Fruit fly (Drosophila melanogaster) whole organism, embryonic: ENCODE measurements around the gene CG3036.

ENCODE experiments used
- Atf6 ChIP-seq: fragments of 200-800 bp; sonication (Bioruptor generic); IDR thresholded peaks from 2 replicates; pipeline ENCODE4 v1.3.6; 2022; ENCODE audit warnings: missing biosample characterization, missing genetic modification characterization
- B-H2 ChIP-seq: fragments of 200-800 bp; sonication (Bioruptor generic); optimal IDR thresholded peaks from 2 replicates; lab custom pipeline; 2018; ENCODE audit warnings: missing biosample characterization, mild to moderate bottlenecking, missing genetic modification characterization
- CG11247 ChIP-seq: fragments of 200-800 bp; sonication (Bioruptor generic); IDR thresholded peaks from 2 replicates; pipeline ENCODE4 v1.3.6; 2022; ENCODE audit warnings: missing biosample characterization, missing genetic modification characterization
- CG13894 ChIP-seq: fragments of 200-800 bp; sonication (Bioruptor generic); optimal IDR thresholded peaks from 3 replicates; lab custom pipeline; 2018; ENCODE audit warnings: missing biosample characterization, mild to moderate bottlenecking, missing genetic modification characterization, moderate library complexity
- CG14014 ChIP-seq: fragments of 200-800 bp; sonication (Bioruptor generic); IDR thresholded peaks from 2 replicates; pipeline ENCODE4 v1.3.6; 2022; ENCODE audit warnings: missing biosample characterization, missing genetic modification characterization
- CG14050 ChIP-seq: fragments of 200-800 bp; sonication (Bioruptor generic); IDR thresholded peaks from 3 replicates; pipeline ENCODE4 v1.3.6; 2022; ENCODE audit warnings: missing biosample characterization, missing genetic modification characterization
- CG15514 ChIP-seq: fragments of 200-800 bp; sonication (Bioruptor generic); optimal IDR thresholded peaks from 3 replicates; lab custom pipeline; 2017; ENCODE audit warnings: missing biosample characterization, missing genetic modification characterization, mild to moderate bottlenecking, moderate library complexity, missing genetic modification reagents
- CG15601 ChIP-seq: fragments of 200-800 bp; sonication (Bioruptor generic); optimal IDR thresholded peaks from 3 replicates; lab custom pipeline; 2019; ENCODE audit warnings: missing biosample characterization, mild to moderate bottlenecking, missing genetic modification characterization, moderate library complexity
- CG17361 ChIP-seq: fragments of 200-800 bp; sonication (Bioruptor generic); IDR thresholded peaks from 3 replicates; pipeline ENCODE4 v1.3.6; 2022; ENCODE audit warnings: missing biosample characterization, missing genetic modification characterization
- CG17385 ChIP-seq: fragments of 200-800 bp; sonication (Bioruptor generic); optimal IDR thresholded peaks from 3 replicates; lab custom pipeline; 2018; ENCODE audit warnings: missing biosample characterization, mild to moderate bottlenecking, missing genetic modification characterization
- CG18262 ChIP-seq: fragments of 200-800 bp; optimal IDR thresholded peaks from 3 replicates; lab custom pipeline; 2019; ENCODE audit warnings: missing biosample characterization, mild to moderate bottlenecking, missing genetic modification characterization, moderate library complexity
- CG1832 ChIP-seq: fragments of 200-800 bp; sonication (Bioruptor generic); optimal IDR thresholded peaks from 2 replicates; lab custom pipeline; 2017; ENCODE audit warnings: missing biosample characterization, mild to moderate bottlenecking, missing genetic modification characterization, inconsistent platforms
- CG18599 ChIP-seq: fragments of 200-800 bp; sonication (Bioruptor generic); optimal IDR thresholded peaks from 3 replicates; lab custom pipeline; 2017; ENCODE audit warnings: missing biosample characterization, missing genetic modification characterization, mild to moderate bottlenecking, moderate library complexity, missing genetic modification reagents
- CG2116 ChIP-seq: fragments of 200-800 bp; sonication (Bioruptor generic); optimal IDR thresholded peaks from 3 replicates; lab custom pipeline; 2018; ENCODE audit warnings: missing biosample characterization, mild to moderate bottlenecking, missing genetic modification characterization
- CG32532 ChIP-seq: fragments of 200-800 bp; sonication (Bioruptor generic); IDR thresholded peaks from 2 replicates; pipeline ENCODE4 v1.3.6; 2022; ENCODE audit warnings: missing biosample characterization, missing genetic modification characterization
- CG34376 ChIP-seq: fragments of 200-800 bp; sonication (Bioruptor generic); optimal IDR thresholded peaks from 2 replicates; lab custom pipeline; 2018; ENCODE audit warnings: missing biosample characterization, mild to moderate bottlenecking, missing genetic modification characterization
- CG6765 ChIP-seq: fragments of 200-800 bp; sonication (Bioruptor generic); optimal IDR thresholded peaks from 3 replicates; lab custom pipeline; 2017; ENCODE audit warnings: missing biosample characterization, mild to moderate bottlenecking, missing genetic modification characterization
- CkIIα-i1 ChIP-seq: fragments of 200-800 bp; sonication (Bioruptor generic); IDR thresholded peaks from 2 replicates; pipeline ENCODE4 v1.3.6; 2022; ENCODE audit warnings: missing biosample characterization, missing genetic modification characterization
- Dbx ChIP-seq: fragments of 200-800 bp; sonication (Bioruptor generic); IDR thresholded peaks from 3 replicates; pipeline ENCODE4 v1.3.6; 2022; ENCODE audit warnings: missing biosample characterization, missing genetic modification characterization
- Deaf1 ChIP-seq: fragments of 200-800 bp; optimal IDR thresholded peaks from 3 replicates; lab custom pipeline; 2019; ENCODE audit warnings: missing biosample characterization, mild to moderate bottlenecking, missing genetic modification characterization, moderate library complexity
- Doc2 ChIP-seq: fragments of 200-800 bp; sonication (Bioruptor generic); IDR thresholded peaks from 2 replicates; pipeline ENCODE4 v1.3.6; 2022; ENCODE audit warnings: missing biosample characterization, missing genetic modification characterization
- Doc3 ChIP-seq: fragments of 200-800 bp; sonication (Bioruptor generic); IDR thresholded peaks from 3 replicates; pipeline ENCODE4 v1.3.6; 2022; ENCODE audit warnings: missing biosample characterization, missing genetic modification characterization; ENCODE audit not compliant: partially characterized antibody
- Dp ChIP-seq: fragments of 200-800 bp; sonication (Bioruptor generic); optimal IDR thresholded peaks from 2 replicates; lab custom pipeline; 2018; ENCODE audit warnings: missing biosample characterization, mild to moderate bottlenecking, missing genetic modification characterization, moderate library complexity
- Drgx ChIP-seq: fragments of 200-800 bp; sonication (Bioruptor generic); IDR thresholded peaks from 2 replicates; pipeline ENCODE4 v1.3.6; 2022; ENCODE audit warnings: missing biosample characterization, missing genetic modification characterization
- Fer1 ChIP-seq: fragments of 200-800 bp; sonication (Bioruptor generic); optimal IDR thresholded peaks from 2 replicates; lab custom pipeline; 2017; ENCODE audit warnings: missing biosample characterization, mild to moderate bottlenecking, missing genetic modification characterization
- H15 ChIP-seq: fragments of 200-800 bp; sonication (Bioruptor generic); IDR thresholded peaks from 3 replicates; pipeline ENCODE4 v1.3.6; 2022; ENCODE audit warnings: missing biosample characterization, missing genetic modification characterization
- HmgD ChIP-seq: fragments of 200-800 bp; sonication (Bioruptor generic); optimal IDR thresholded peaks from 3 replicates; lab custom pipeline; 2016; ENCODE audit warnings: missing biosample characterization, missing genetic modification characterization
- Hmr ChIP-seq: fragments of 200-800 bp; sonication (Bioruptor generic); optimal IDR thresholded peaks from 3 replicates; lab custom pipeline; 2017; ENCODE audit warnings: mild to moderate bottlenecking, missing biosample characterization, missing genetic modification reagents, missing genetic modification characterization
- Lpt ChIP-seq: fragments of >200 bp; optimal IDR thresholded peaks from 2 replicates; lab custom pipeline; 2018; ENCODE audit warnings: missing biosample characterization, missing genetic modification characterization
- Med ChIP-seq: fragments of 200-800 bp; sonication (Bioruptor generic); peaks from one replicate; lab custom pipeline; 2016; ENCODE audit warnings: missing biosample characterization, missing genetic modification characterization, mild to moderate bottlenecking, inconsistent platforms, moderate library complexity
- Meics ChIP-seq: fragments of 200-800 bp; sonication (Bioruptor generic); optimal IDR thresholded peaks from 2 replicates; lab custom pipeline; 2017; ENCODE audit warnings: missing biosample characterization, mild to moderate bottlenecking, missing genetic modification characterization
- NFAT ChIP-seq: fragments of 200-800 bp; sonication (Bioruptor generic); IDR thresholded peaks from 2 replicates; pipeline ENCODE4 v1.3.6; 2022; ENCODE audit warnings: missing biosample characterization, missing genetic modification characterization
- Rfx ChIP-seq: fragments of 200-800 bp; sonication (Bioruptor generic); IDR thresholded peaks from 2 replicates; pipeline ENCODE4 v1.3.6; 2022; ENCODE audit warnings: missing biosample characterization, missing genetic modification characterization
- Six4 ChIP-seq: fragments of 200-800 bp; sonication (Bioruptor generic); optimal IDR thresholded peaks from 2 replicates; lab custom pipeline; 2016; ENCODE audit warnings: missing biosample characterization, missing genetic modification characterization
- al ChIP-seq: fragments of 200-800 bp; sonication (Bioruptor generic); IDR thresholded peaks from 2 replicates; pipeline ENCODE4 v1.3.6; 2022; ENCODE audit warnings: missing biosample characterization, missing genetic modification characterization
- bigmax ChIP-seq: fragments of 200-800 bp; sonication (Bioruptor generic); optimal IDR thresholded peaks from 2 replicates; lab custom pipeline; 2018; ENCODE audit warnings: missing biosample characterization, mild to moderate bottlenecking, missing genetic modification characterization
- caup ChIP-seq: fragments of 200-800 bp; sonication (Bioruptor generic); optimal IDR thresholded peaks from 3 replicates; lab custom pipeline; 2017; ENCODE audit warnings: missing biosample characterization, mild to moderate bottlenecking, missing genetic modification characterization, moderate library complexity; ENCODE audit not compliant: severe bottlenecking
- crc ChIP-seq: fragments of 200-800 bp; sonication (Bioruptor generic); optimal IDR thresholded peaks from 2 replicates; lab custom pipeline; 2016; ENCODE audit warnings: missing biosample characterization, missing genetic modification characterization
- hb ChIP-seq: fragments of 200-800 bp; sonication (Bioruptor generic); IDR thresholded peaks from 3 replicates; pipeline ENCODE4 v1.3.6; 2022; ENCODE audit warnings: missing biosample characterization, missing genetic modification characterization; ENCODE audit not compliant: partially characterized antibody
- insv ChIP-seq, 2 experiments: fragments of 200-800 bp; sonication (Bioruptor generic); optimal IDR thresholded peaks; 3 replicates each; lab custom pipeline; 2016 to 2018; ENCODE audit warnings: missing biosample characterization in 2 of 2, missing genetic modification characterization in 2 of 2
- inv ChIP-seq: fragments of 200-800 bp; sonication (Bioruptor generic); IDR thresholded peaks from 2 replicates; pipeline ENCODE4 v1.3.6; 2022; ENCODE audit warnings: missing biosample characterization, missing genetic modification characterization; ENCODE audit not compliant: partially characterized antibody
- lab ChIP-seq: fragments of 200-800 bp; sonication (Bioruptor generic); optimal IDR thresholded peaks from 3 replicates; lab custom pipeline; 2017; ENCODE audit warnings: missing biosample characterization, missing genetic modification characterization, mild to moderate bottlenecking, moderate library complexity, missing genetic modification reagents
- odd ChIP-seq: fragments of 200-800 bp; sonication (Bioruptor generic); optimal IDR thresholded peaks from 2 replicates; lab custom pipeline; 2017; ENCODE audit warnings: missing biosample characterization, mild to moderate bottlenecking, missing genetic modification characterization
- scrt ChIP-seq: fragments of 200-800 bp; sonication (Bioruptor generic); optimal IDR thresholded peaks from 2 replicates; lab custom pipeline; 2018; ENCODE audit warnings: missing biosample characterization, mild to moderate bottlenecking, missing genetic modification characterization, moderate library complexity
- sim ChIP-seq: fragments of 200-800 bp; sonication (Bioruptor generic); IDR thresholded peaks from 2 replicates; pipeline ENCODE4 v1.3.6; 2022; ENCODE audit warnings: missing biosample characterization, missing genetic modification characterization
- so ChIP-seq: fragments of 200-800 bp; sonication (Bioruptor generic); IDR thresholded peaks from 3 replicates; pipeline ENCODE4 v1.3.6; 2022; ENCODE audit warnings: missing biosample characterization, missing genetic modification characterization
- stc ChIP-seq: fragments of 200-800 bp; sonication (Bioruptor generic); IDR thresholded peaks from 2 replicates; pipeline ENCODE4 v1.3.6; 2022; ENCODE audit warnings: missing biosample characterization, missing genetic modification characterization
- trem ChIP-seq: fragments of 200-800 bp; optimal IDR thresholded peaks from 3 replicates; lab custom pipeline; 2019; ENCODE audit warnings: missing biosample characterization, mild to moderate bottlenecking, missing genetic modification characterization, moderate library complexity
- wdn ChIP-seq: fragments of 200-800 bp; sonication (Bioruptor generic); IDR thresholded peaks from 2 replicates; pipeline ENCODE4 v1.3.6; 2022; ENCODE audit warnings: missing biosample characterization, missing genetic modification characterization

Gene CG3036

dm6 chr2L:4916738-4917137 lies 24.8 kb downstream of the CG3036 start:
- TF ChIP-seq inv (GFP tag; lab: Robert Waterston, UW), result no peak
- TF ChIP-seq HmgD (GFP tag; lab: Kevin White, UChicago), result no peak
- no peak for TF ChIP-seq CG17361 (GFP tag; lab: Robert Waterston, UW)
- no peak for TF ChIP-seq Lpt (GFP tag; lab: Kevin White, UChicago)
- no peak for TF ChIP-seq Doc2 (GFP tag; lab: Robert Waterston, UW)
- no peak for TF ChIP-seq CkIIα-i1 (GFP tag; lab: Robert Waterston, UW)
- TF ChIP-seq Doc3, result no peak

- TF ChIP-seq lab (GFP tag; lab: Kevin White, UChicago) (peak; percentile 68), CG32532 (GFP tag; lab: Robert Waterston, UW) (peak; percentile 65; the same call in 1 of the 2 replicates), Rfx (GFP tag; lab: Robert Waterston, UW) (peak; percentile 42; the same call in 1 of the 2 replicates), Drgx (GFP tag; lab: Robert Waterston, UW) (0 out of 2 replicates have a peak, but pooled peaks have one; percentile 22), CG34376 (GFP tag; lab: Kevin White, UChicago) (peak; percentile 16), H15 (no peak), sim (GFP tag; lab: Robert Waterston, UW) (0 out of 2 replicates have a peak, but pooled peaks have one; percentile 25), wdn (no peak), Dbx (GFP tag; lab: Robert Waterston, UW) (peak; percentile 57; the same call in 1 of the 3 replicates), CG6765 (GFP tag; lab: Kevin White, UChicago) (peak; percentile 58), Six4 (GFP tag; lab: Kevin White, UChicago) (no peak), so (GFP tag; lab: Robert Waterston, UW) (0 out of 3 replicates have a peak, but pooled peaks have one; percentile 34), CG17385 (GFP tag; lab: Kevin White, UChicago) (peak; percentile 17), odd (peak; percentile 20), hb (GFP tag; lab: Robert Waterston, UW) (no peak), CG1832 (GFP tag; lab: Kevin White, UChicago) (no peak), Meics (peak; percentile 28), crc (no peak), Deaf1 (tag; lab: Kevin White, UChicago) (peak; percentile 91), NFAT (GFP tag; lab: Robert Waterston, UW) (no peak), CkIIα-i1 (GFP tag; lab: Robert Waterston, UW) (no peak), CG18262 (no peak), Fer1 (GFP tag; lab: Kevin White, UChicago) (peak; percentile 79), Hmr (peak; percentile 70), Dp (no peak), CG11247 (GFP tag; lab: Robert Waterston, UW) (no peak), CG2116 (GFP tag; lab: Kevin White, UChicago) (no peak), scrt (GFP tag; lab: Kevin White, UChicago) (peak; percentile 81), caup (GFP tag; lab: Kevin White, UChicago) (peak; percentile 31), stc (GFP tag; lab: Robert Waterston, UW) (0 out of 2 replicates have a peak, but pooled peaks have one; percentile 22), insv (GFP tag; optimal IDR thresholded peaks at IDR 0.05; lab: Kevin White, UChicago) (no peak), CG15601 (peak; percentile 98), B-H2 (GFP tag; lab: Kevin White, UChicago) (peak; percentile 67), CG13894 (tag; lab: Kevin White, UChicago) (peak; percentile 100), Atf6 (GFP tag; lab: Robert Waterston, UW) (peak; percentile 54), CG18599 (GFP tag; lab: Kevin White, UChicago) (peak; percentile 73), Med (peak; percentile 26), CG14050 (GFP tag; lab: Robert Waterston, UW) (no peak), CG15514 (GFP tag; lab: Kevin White, UChicago) (peak; percentile 45), CG14014 (GFP tag; lab: Robert Waterston, UW) (peak; percentile 18; the same call in 1 of the 2 replicates), trem (tag; lab: Kevin White, UChicago) (no peak), al (GFP tag; lab: Robert Waterston, UW) (no peak), bigmax (GFP tag; lab: Kevin White, UChicago) (no peak)
Observed at dm6 chr2L:4928340-4928739, 36.4 kb downstream of the CG3036 start.
